Fruit fly (Drosophila melanogaster): ENCODE data around the gene CG42724.

The CG42724 gene

dm6 chr3R:6410412-6411225 is 42.5 kb upstream of the CG42724 start (continued):
- peak; percentile 87 for TF ChIP-seq NfI (GFP tag; optimal IDR thresholded peaks at IDR 0.05)
- TF ChIP-seq Myb (GFP tag; optimal IDR thresholded peaks at IDR 0.05) = peak; percentile 65
- peak; percentile 74; the same call in 2 of the 3 replicates for TF ChIP-seq CG11093 (GFP tag; IDR thresholded peaks at IDR 0.05)
- peak; percentile 90 for TF ChIP-seq lilli (GFP tag; optimal IDR thresholded peaks at IDR 0.05)
- TF ChIP-seq danr (GFP tag; IDR thresholded peaks at IDR 0.05) = peak; percentile 18; the same call in 1 of the 2 replicates
- 0 out of 2 replicates have a peak, but pooled peaks have one; percentile 20 for TF ChIP-seq CkIIα-i1 (GFP tag; IDR thresholded peaks at IDR 0.05)
- TF ChIP-seq CG6689 (GFP tag; IDR thresholded peaks at IDR 0.05) = peak; percentile 78
- peak; percentile 61 for TF ChIP-seq CG3065 (GFP tag; optimal IDR thresholded peaks at IDR 0.05)
- TF ChIP-seq CG14667 (GFP tag; IDR thresholded peaks at IDR 0.05) = peak; percentile 52
- TF ChIP-seq Nf-YB (GFP tag; optimal IDR thresholded peaks at IDR 0.05) = peak; percentile 76
- TF ChIP-seq CG14965 (GFP tag; optimal IDR thresholded peaks at IDR 0.05; ENCODE audit: borderline replicate concordance) = no peak
- peak; percentile 66 for TF ChIP-seq klu (GFP tag; IDR thresholded peaks at IDR 0.05)
- peak; percentile 72 for TF ChIP-seq CG32532 (GFP tag; IDR thresholded peaks at IDR 0.05)
- no peak for TF ChIP-seq CG10959 (GFP tag; IDR thresholded peaks at IDR 0.05)
- TF ChIP-seq HmgD (GFP tag; optimal IDR thresholded peaks at IDR 0.05) = no peak
- no peak for TF ChIP-seq gfzf (GFP tag; optimal IDR thresholded peaks at IDR 0.05)
- TF ChIP-seq Hr51 (GFP tag; optimal IDR thresholded peaks at IDR 0.05) = peak; percentile 31 to 93
- TF ChIP-seq Taf1 (GFP tag; IDR thresholded peaks at IDR 0.05) = no peak
- TF ChIP-seq insv (GFP tag; optimal IDR thresholded peaks at IDR 0.05) = peak in 1 of 2 experiments; percentile 52
- TF ChIP-seq Fer1 (GFP tag; optimal IDR thresholded peaks at IDR 0.05) = peak; percentile 89
- peak; percentile 94 for TF ChIP-seq CG3281 (GFP tag; optimal IDR thresholded peaks at IDR 0.05)
- peak; percentile 43 for TF ChIP-seq Fer2 (tag; optimal IDR thresholded peaks at IDR 0.05)
- TF ChIP-seq Ravus (GFP tag; IDR thresholded peaks at IDR 0.05) = no peak; the same call in 1 of the 2 replicates
- peak; percentile 78 to 83 for TF ChIP-seq chif (GFP tag; optimal IDR thresholded peaks at IDR 0.05)
- TF ChIP-seq CG2712 (tag; optimal IDR thresholded peaks at IDR 0.05) = peak; percentile 90
- peak; percentile 74 for TF ChIP-seq dmrt11E (tag; optimal IDR thresholded peaks at IDR 0.05)
- TF ChIP-seq dysf (GFP tag; IDR thresholded peaks at IDR 0.05) = peak; percentile 83
- peak; percentile 51 for TF ChIP-seq CG10654 (GFP tag; optimal IDR thresholded peaks at IDR 0.05)
- TF ChIP-seq CG3995 (GFP tag; optimal IDR thresholded peaks at IDR 0.05) = peak; percentile 67
- TF ChIP-seq NC2α (GFP tag; optimal IDR thresholded peaks at IDR 0.05) = peak; percentile 9
- peak; percentile 56 for TF ChIP-seq emc (GFP tag; optimal IDR thresholded peaks at IDR 0.05)
- no peak for TF ChIP-seq CG4282 (GFP tag; optimal IDR thresholded peaks at IDR 0.05)
- peak; percentile 55 for TF ChIP-seq chm (GFP tag; IDR thresholded peaks at IDR 0.05)
- TF ChIP-seq h (optimal IDR thresholded peaks at IDR 0.05) = no peak
- TF ChIP-seq CG12744 (GFP tag; optimal IDR thresholded peaks at IDR 0.05) = peak; percentile 65
- peak; percentile 92 for TF ChIP-seq Ssrp (tag; optimal IDR thresholded peaks at IDR 0.05)
- peak; percentile 67 for TF ChIP-seq CG7357 (GFP tag; IDR thresholded peaks at IDR 0.05)
- TF ChIP-seq CG10147 (GFP tag; optimal IDR thresholded peaks at IDR 0.05) = peak; percentile 91
- no peak for TF ChIP-seq prd (optimal IDR thresholded peaks at IDR 0.05)
- TF ChIP-seq prd (GFP tag; IDR thresholded peaks at IDR 0.05) = peak; percentile 81
- peak; percentile 94 for TF ChIP-seq CG7839 (tag; optimal IDR thresholded peaks at IDR 0.05)
- no peak for TF ChIP-seq Dref (GFP tag; IDR thresholded peaks at IDR 0.05)
- TF ChIP-seq tap (tag; optimal IDR thresholded peaks at IDR 0.05) = peak; percentile 86
- no peak for TF ChIP-seq CG4617 (GFP tag; optimal IDR thresholded peaks at IDR 0.05; ENCODE audit: borderline replicate concordance)
- TF ChIP-seq oc (tag; optimal IDR thresholded peaks at IDR 0.05) = peak; percentile 36
- TF ChIP-seq Dll (GFP tag; IDR thresholded peaks at IDR 0.05; ENCODE audit: partially characterized antibody) = 0 out of 4 replicates have a peak, but pooled peaks have one; percentile 37
- peak; percentile 54 for TF ChIP-seq CG3163 (GFP tag; optimal IDR thresholded peaks at IDR 0.05)
- TF ChIP-seq CG30403 (GFP tag; optimal IDR thresholded peaks at IDR 0.05) = peak; percentile 95
- TF ChIP-seq chinmo (GFP tag; IDR thresholded peaks at IDR 0.05; ENCODE audit: partially characterized antibody) = peak; percentile 75; the same call in 2 of the 4 replicates
